Worm (Caenorhabditis elegans): ENCODE measurements around the gene ifta-2.

- TF ChIP-seq egl-27 (tag; optimal IDR thresholded peaks at IDR 0.05) (no peak), pha-4 (tag; optimal IDR thresholded peaks at IDR 0.05) (no peak), fkh-10 (GFP tag; optimal IDR thresholded peaks at IDR 0.05) (no peak), jun-1 (tag; optimal IDR thresholded peaks at IDR 0.05) (no peak), elt-1 (tag; optimal IDR thresholded peaks at IDR 0.05) (no peak), aly-2 (tag; optimal IDR thresholded peaks at IDR 0.05) (no peak), nhr-76 (tag; optimal IDR thresholded peaks at IDR 0.05) (no peak), nhr-237 (tag; optimal IDR thresholded peaks at IDR 0.05) (no peak), nhr-25 (tag; optimal IDR thresholded peaks at IDR 0.05) (no peak), snpc-4 (tag; optimal IDR thresholded peaks at IDR 0.05) (no peak), nhr-11 (tag; optimal IDR thresholded peaks at IDR 0.05) (no peak), elt-3 (tag; optimal IDR thresholded peaks at IDR 0.05) (no peak), elt-2 (tag; optimal IDR thresholded peaks at IDR 0.05) (no peak)
Measured at ce11 chrIV:17268069-17268468, 33.8 kb downstream of the ifta-2 start.

Measured in whole organism, L3 larva.